Worm (Caenorhabditis elegans) whole organism, L2 larva: ENCODE measurements around the gene Y54H5A.2.
A peak's percentile ranks its signal among the peaks of the same experiment; 100 is the strongest.

ENCODE experiments used
- C34F6.9 ChIP-seq: fragments of 150-350 bp; optimal IDR thresholded peaks from 2 replicates; lab custom pipeline; 2014; ENCODE audit warnings: missing biosample characterization, missing genetic modification characterization
- F13H6.1 ChIP-seq: sonication (generic microtip); optimal IDR thresholded peaks from 2 replicates; lab custom pipeline; 2016; ENCODE audit warnings: missing genetic modification characterization, missing compliant biosample characterization
- R02D3.7 ChIP-seq: fragments of 150-350 bp; optimal IDR thresholded peaks from 2 replicates; lab custom pipeline; 2014; ENCODE audit warnings: missing biosample characterization, missing genetic modification characterization
- Y55F3AM.14 ChIP-seq: fragments of 200-800 bp; sonication (Bioruptor generic); optimal IDR thresholded peaks from 2 replicates; lab custom pipeline; 2018; ENCODE audit warnings: mild to moderate bottlenecking, missing genetic modification characterization, missing compliant biosample characterization
- ZK546.5 ChIP-seq: sonication (generic microtip); optimal IDR thresholded peaks from 2 replicates; lab custom pipeline; 2017; ENCODE audit warnings: missing biosample characterization, missing genetic modification characterization
- alr-1 ChIP-seq: fragments of 150-350 bp; optimal IDR thresholded peaks from 2 replicates; lab custom pipeline; 2014; ENCODE audit warnings: missing biosample characterization, missing genetic modification characterization
- aly-2 ChIP-seq: fragments of 150-350 bp; optimal IDR thresholded peaks from 2 replicates; lab custom pipeline; 2014; ENCODE audit warnings: missing biosample characterization, missing genetic modification characterization
- ama-1 ChIP-seq: fragments of 150-350 bp; optimal IDR thresholded peaks from 2 replicates; lab custom pipeline; 2018; ENCODE audit warnings: inconsistent platforms
- blmp-1 ChIP-seq: sonication (generic microtip); optimal IDR thresholded peaks from 2 replicates; lab custom pipeline; 2017; ENCODE audit warnings: missing genetic modification characterization, mild to moderate bottlenecking, missing compliant biosample characterization, antibody characterized with exemption, moderate library complexity; ENCODE audit not compliant: insufficient read depth
- ceh-16 ChIP-seq: fragments of 150-350 bp; optimal IDR thresholded peaks from 2 replicates; lab custom pipeline; 2014; ENCODE audit warnings: missing biosample characterization, missing genetic modification characterization
- ceh-82 ChIP-seq: fragments of 150-350 bp; optimal IDR thresholded peaks from 2 replicates; lab custom pipeline; 2014; ENCODE audit warnings: missing biosample characterization, missing genetic modification characterization
- crh-2 ChIP-seq: sonication (generic microtip); optimal IDR thresholded peaks from 2 replicates; lab custom pipeline; 2017; ENCODE audit warnings: missing biosample characterization, missing genetic modification characterization
- dmd-4 ChIP-seq: sonication (generic microtip); optimal IDR thresholded peaks from 2 replicates; lab custom pipeline; 2017; ENCODE audit warnings: missing biosample characterization, missing genetic modification characterization
- egl-27 ChIP-seq: sonication (generic microtip); optimal IDR thresholded peaks from 3 replicates; lab custom pipeline; 2017; ENCODE audit warnings: missing biosample characterization, missing genetic modification reagents, missing genetic modification characterization
- elt-1 ChIP-seq: fragments of 150-350 bp; optimal IDR thresholded peaks from 2 replicates; lab custom pipeline; 2014; ENCODE audit warnings: missing biosample characterization, missing genetic modification characterization
- elt-3 ChIP-seq: sonication (generic microtip); optimal IDR thresholded peaks from 2 replicates; lab custom pipeline; 2017; ENCODE audit warnings: missing biosample characterization, missing genetic modification characterization
- fos-1 ChIP-seq: fragments of 150-350 bp; optimal IDR thresholded peaks from 2 replicates; lab custom pipeline; 2014; ENCODE audit warnings: missing biosample characterization, missing genetic modification characterization
- gmeb-1 ChIP-seq: fragments of 150-350 bp; optimal IDR thresholded peaks from 2 replicates; lab custom pipeline; 2014; ENCODE audit warnings: missing biosample characterization, missing genetic modification characterization
- lin-11 ChIP-seq: fragments of 150-350 bp; sonication (generic microtip); optimal IDR thresholded peaks from 2 replicates; lab custom pipeline; 2014; ENCODE audit warnings: missing biosample characterization, missing genetic modification characterization, inconsistent platforms, mixed read lengths
- lin-13 ChIP-seq: fragments of 150-350 bp; optimal IDR thresholded peaks from 2 replicates; lab custom pipeline; 2014; ENCODE audit warnings: missing biosample characterization, missing genetic modification reagents, missing genetic modification characterization
- lin-39 ChIP-seq: fragments of 150-350 bp; optimal IDR thresholded peaks from 2 replicates; lab custom pipeline; 2014; ENCODE audit warnings: missing biosample characterization, missing genetic modification reagents, missing genetic modification characterization
- lsy-2 ChIP-seq, 2 experiments: fragments of 150-350 bp in 1 of 2; sonication (generic microtip) in 1 of 2; optimal IDR thresholded peaks; 2 replicates each; lab custom pipeline; 2014 to 2017; ENCODE audit warnings: missing biosample characterization in 2 of 2, missing genetic modification characterization in 2 of 2
- mab-5 ChIP-seq: fragments of 150-350 bp; optimal IDR thresholded peaks from 2 replicates; lab custom pipeline; 2014; ENCODE audit warnings: missing biosample characterization, missing genetic modification characterization
- mbf-1 ChIP-seq: sonication (generic microtip); optimal IDR thresholded peaks from 2 replicates; lab custom pipeline; 2017; ENCODE audit warnings: missing biosample characterization, missing genetic modification characterization
- mdl-1 ChIP-seq, 2 experiments: fragments of 150-350 bp in 1 of 2; sonication (generic microtip) in 1 of 2; optimal IDR thresholded peaks; 2 replicates each; lab custom pipeline; 2017; ENCODE audit warnings: missing biosample characterization in 2 of 2, missing genetic modification characterization in 2 of 2
- nhr-10 ChIP-seq: sonication (generic microtip); optimal IDR thresholded peaks from 2 replicates; lab custom pipeline; 2017; ENCODE audit warnings: missing biosample characterization, missing genetic modification characterization
- nhr-11 ChIP-seq: fragments of 150-350 bp; optimal IDR thresholded peaks from 2 replicates; lab custom pipeline; 2014; ENCODE audit warnings: missing biosample characterization, missing genetic modification characterization
- nhr-12 ChIP-seq: fragments of 150-350 bp; optimal IDR thresholded peaks from 2 replicates; lab custom pipeline; 2014; ENCODE audit warnings: missing biosample characterization, missing genetic modification characterization
- nhr-129 ChIP-seq: fragments of 150-350 bp; optimal IDR thresholded peaks from 2 replicates; lab custom pipeline; 2014; ENCODE audit warnings: missing biosample characterization, missing genetic modification characterization
- nhr-21 ChIP-seq: fragments of 150-350 bp; optimal IDR thresholded peaks from 2 replicates; lab custom pipeline; 2014; ENCODE audit warnings: missing biosample characterization, missing genetic modification characterization
- nhr-23 ChIP-seq: fragments of 150-350 bp; optimal IDR thresholded peaks from 2 replicates; lab custom pipeline; 2014; ENCODE audit warnings: missing biosample characterization, missing genetic modification reagents, missing genetic modification characterization
- nhr-237 ChIP-seq: fragments of 150-350 bp; optimal IDR thresholded peaks from 2 replicates; lab custom pipeline; 2014; ENCODE audit warnings: missing biosample characterization, missing genetic modification characterization
- nhr-25 ChIP-seq: fragments of 150-350 bp; sonication (generic microtip); optimal IDR thresholded peaks from 3 replicates; lab custom pipeline; 2014; ENCODE audit warnings: missing biosample characterization, missing genetic modification characterization
- nhr-6 ChIP-seq: fragments of 150-350 bp; optimal IDR thresholded peaks from 2 replicates; lab custom pipeline; 2014; ENCODE audit warnings: missing biosample characterization, missing genetic modification characterization
- nhr-77 ChIP-seq: fragments of 150-350 bp; optimal IDR thresholded peaks from 2 replicates; lab custom pipeline; 2014; ENCODE audit warnings: missing biosample characterization, missing genetic modification characterization
- peb-1 ChIP-seq: fragments of 150-350 bp; optimal IDR thresholded peaks from 2 replicates; lab custom pipeline; 2014; ENCODE audit warnings: missing biosample characterization, missing genetic modification characterization
- sem-4 ChIP-seq: fragments of 150-350 bp; optimal IDR thresholded peaks from 2 replicates; lab custom pipeline; 2014; ENCODE audit warnings: missing biosample characterization, missing genetic modification reagents, missing genetic modification characterization
- skn-1 ChIP-seq: sonication (generic microtip); optimal IDR thresholded peaks from 2 replicates; lab custom pipeline; 2017; ENCODE audit warnings: missing biosample characterization, missing genetic modification characterization
- sma-3 ChIP-seq: sonication (generic microtip); optimal IDR thresholded peaks from 2 replicates; lab custom pipeline; 2016; ENCODE audit warnings: missing genetic modification reagents, missing genetic modification characterization, missing compliant biosample characterization
- sma-9 ChIP-seq, 2 experiments: fragments of 150-350 bp in 1 of 2; sonication (generic microtip) in 1 of 2; optimal IDR thresholded peaks; 2 replicates each; lab custom pipeline; 2014 to 2016; ENCODE audit warnings: missing genetic modification characterization in 2 of 2, mild to moderate bottlenecking in 1 of 2, missing biosample characterization in 1 of 2, missing compliant biosample characterization in 1 of 2, missing genetic modification reagents in 1 of 2, moderate library complexity in 1 of 2
- snpc-4 ChIP-seq: fragments of 150-350 bp; optimal IDR thresholded peaks from 2 replicates; lab custom pipeline; 2014; ENCODE audit warnings: missing biosample characterization, missing genetic modification characterization
- unc-39 ChIP-seq: fragments of 150-350 bp; optimal IDR thresholded peaks from 2 replicates; lab custom pipeline; 2014; ENCODE audit warnings: missing biosample characterization, missing genetic modification characterization
- unc-55 ChIP-seq: fragments of 150-350 bp; sonication (generic microtip); optimal IDR thresholded peaks from 3 replicates; lab custom pipeline; 2014; ENCODE audit warnings: missing biosample characterization, missing genetic modification reagents, missing genetic modification characterization
- unc-62 ChIP-seq: fragments of 150-350 bp; optimal IDR thresholded peaks from 2 replicates; lab custom pipeline; 2014; ENCODE audit warnings: missing biosample characterization, missing genetic modification reagents, missing genetic modification characterization
- zag-1 ChIP-seq: fragments of 150-350 bp; optimal IDR thresholded peaks from 2 replicates; lab custom pipeline; 2014; ENCODE audit warnings: missing biosample characterization, missing genetic modification characterization
- ztf-1 ChIP-seq: fragments of 200-800 bp; sonication (Bioruptor generic); conservative IDR thresholded peaks from 2 replicates; pipeline ENCODE4 v1.3.6; 2022; ENCODE audit warnings: missing genetic modification characterization, missing compliant biosample characterization
- ztf-11 ChIP-seq: sonication (generic microtip); optimal IDR thresholded peaks from 2 replicates; lab custom pipeline; 2017; ENCODE audit warnings: missing biosample characterization, missing genetic modification characterization
- ztf-4 ChIP-seq: fragments of 150-350 bp; optimal IDR thresholded peaks from 2 replicates; lab custom pipeline; 2014; ENCODE audit warnings: missing biosample characterization, missing genetic modification characterization

Y54H5A.2 gene

ce11 chrIII:5172470-5172869 lies 23.1 kb upstream of the Y54H5A.2 start, which contains the start of gene K10D2.5:
Gene K10D2.5 (plus strand): TSS chrIII:5172720.
- TF ChIP-seq mab-5 (peak; percentile 89), gmeb-1 (tag; lab: Kevin White, UChicago) (peak; percentile 89), ztf-4 (tag; lab: Kevin White, UChicago) (peak; percentile 71), lsy-2 (tag; optimal IDR thresholded peaks at IDR 0.05; lab: Kevin White, UChicago) (peak; percentile 84 to 90), ceh-16 (tag; lab: Kevin White, UChicago) (peak; percentile 33), dmd-4 (tag; lab: Kevin White, UChicago) (no peak), elt-3 (no peak), nhr-12 (tag; lab: Kevin White, UChicago) (no peak), nhr-21 (tag; lab: Kevin White, UChicago) (peak; percentile 72), nhr-23 (tag; lab: Kevin White, UChicago) (no peak), ztf-1 (GFP tag; lab: Robert Waterston, UW) (0 out of 2 replicates have a peak, but pooled peaks have one; percentile 89), ceh-82 (peak; percentile 74), C34F6.9 (tag; lab: Kevin White, UChicago) (peak; percentile 94), R02D3.7 (tag; lab: Kevin White, UChicago) (no peak), nhr-77 (tag; lab: Kevin White, UChicago) (no peak), alr-1 (tag; lab: Kevin White, UChicago) (no peak), snpc-4 (tag; lab: Kevin White, UChicago) (peak; percentile 74), egl-27 (peak; percentile 72), crh-2 (tag; lab: Kevin White, UChicago) (peak; percentile 89), nhr-237 (no peak), nhr-6 (tag; lab: Kevin White, UChicago) (peak; percentile 74), nhr-10 (peak; percentile 55), fos-1 (tag; lab: Kevin White, UChicago) (peak; percentile 77), zag-1 (peak; percentile 77), ZK546.5 (no peak), nhr-11 (tag; lab: Kevin White, UChicago) (no peak), elt-1 (tag; lab: Kevin White, UChicago) (no peak), lin-13 (peak; percentile 94), ama-1 (lab: Kevin White, UChicago) (no peak), lin-11 (peak; percentile 83), aly-2 (tag; lab: Kevin White, UChicago) (no peak), unc-39 (no peak), skn-1 (tag; lab: Kevin White, UChicago) (peak; percentile 64), unc-55 (GFP tag; lab: Kevin White, UChicago) (peak; percentile 97), peb-1 (tag; lab: Kevin White, UChicago) (no peak), nhr-25 (tag; lab: Kevin White, UChicago) (peak; percentile 87), sma-9 (GFP tag; optimal IDR thresholded peaks at IDR 0.05; lab: Kevin White, UChicago) (peak; percentile 96), sma-9 (tag; optimal IDR thresholded peaks at IDR 0.05; lab: Kevin White, UChicago) (no peak), sma-3 (peak; percentile 95), blmp-1 (tag; lab: Kevin White, UChicago) (peak; percentile 27), Y55F3AM.14 (GFP tag; lab: Kevin White, UChicago) (peak; percentile 74), sem-4 (peak; percentile 44), mdl-1 (tag; optimal IDR thresholded peaks at IDR 0.05; lab: Kevin White, UChicago) (peak in 1 of 2 experiments; percentile 22), lin-39 (tag; lab: Kevin White, UChicago) (no peak), nhr-129 (tag; lab: Kevin White, UChicago) (peak; percentile 89), ztf-11 (tag; lab: Kevin White, UChicago) (no peak), F13H6.1 (tag; lab: Kevin White, UChicago) (peak; percentile 88), mbf-1 (tag; lab: Kevin White, UChicago) (no peak), unc-62 (GFP tag; lab: Kevin White, UChicago) (no peak)
